Worm (Caenorhabditis elegans) whole organism, late embryonic: ENCODE measurements around the gene ZK637.12.

Experiments used
- K02D7.2 ChIP-seq: sonication (generic microtip); optimal IDR thresholded peaks from 2 replicates; lab custom pipeline; 2017; ENCODE audit warnings: mild to moderate bottlenecking, missing genetic modification characterization, missing compliant biosample characterization
- T23F11.4 ChIP-seq: fragments of 200-800 bp; sonication (Bioruptor generic); optimal IDR thresholded peaks from 2 replicates; lab custom pipeline; 2018; ENCODE audit warnings: mild to moderate bottlenecking, missing genetic modification characterization, missing compliant biosample characterization
- ceh-22 ChIP-seq: sonication (generic microtip); optimal IDR thresholded peaks from 2 replicates; lab custom pipeline; 2017; ENCODE audit warnings: missing biosample characterization, missing genetic modification characterization
- ceh-31 ChIP-seq: sonication (generic microtip); optimal IDR thresholded peaks from 2 replicates; lab custom pipeline; 2016; ENCODE audit warnings: missing genetic modification characterization, missing compliant biosample characterization
- ceh-34 ChIP-seq: sonication (generic microtip); optimal IDR thresholded peaks from 2 replicates; lab custom pipeline; 2016; ENCODE audit warnings: mild to moderate bottlenecking, missing genetic modification characterization, missing compliant biosample characterization
- eyg-1 ChIP-seq: sonication (generic microtip); optimal IDR thresholded peaks from 2 replicates; lab custom pipeline; 2016; ENCODE audit warnings: missing genotype, missing genetic modification characterization, missing compliant biosample characterization
- fkh-6 ChIP-seq: sonication (generic microtip); optimal IDR thresholded peaks from 2 replicates; lab custom pipeline; 2016; ENCODE audit warnings: missing genetic modification characterization, missing compliant biosample characterization
- lin-11 ChIP-seq: fragments of 200-800 bp; sonication (Bioruptor generic); optimal IDR thresholded peaks from 2 replicates; lab custom pipeline; 2018; ENCODE audit warnings: mild to moderate bottlenecking, missing genetic modification characterization, missing compliant biosample characterization
- madf-2 ChIP-seq: sonication (generic microtip); optimal IDR thresholded peaks from 2 replicates; lab custom pipeline; 2017; ENCODE audit warnings: missing genetic modification characterization, missing compliant biosample characterization
- mec-3 ChIP-seq: sonication (generic microtip); optimal IDR thresholded peaks from 2 replicates; lab custom pipeline; 2016; ENCODE audit warnings: borderline replicate concordance, missing genetic modification characterization, missing compliant biosample characterization
- npax-4 ChIP-seq: sonication (generic microtip); optimal IDR thresholded peaks from 2 replicates; lab custom pipeline; 2016; ENCODE audit warnings: missing genetic modification characterization, missing compliant biosample characterization
- pat-9 ChIP-seq: fragments of 200-800 bp; sonication (Bioruptor generic); optimal IDR thresholded peaks from 2 replicates; lab custom pipeline; 2018; ENCODE audit warnings: mild to moderate bottlenecking, missing genetic modification characterization, moderate library complexity, missing compliant biosample characterization
- rnt-1 ChIP-seq: sonication (generic microtip); optimal IDR thresholded peaks from 2 replicates; lab custom pipeline; 2016; ENCODE audit warnings: missing genetic modification characterization, missing compliant biosample characterization
- unc-3 ChIP-seq, 2 experiments: fragments of 200-800 bp in 1 of 2; sonication (Bioruptor generic) in 1 of 2; sonication (generic microtip) in 1 of 2; conservative IDR thresholded peaks in 1 of 2; optimal IDR thresholded peaks in 1 of 2; 2 replicates each; pipeline versions ENCODE4 v1.3.6 to Lab custom; 2016 to 2022; ENCODE audit warnings: missing compliant biosample characterization in 2 of 2, missing genetic modification characterization in 2 of 2, missing genetic modification reagents in 1 of 2
- zip-5 ChIP-seq: sonication (generic microtip); optimal IDR thresholded peaks from 2 replicates; lab custom pipeline; 2016; ENCODE audit warnings: missing genetic modification characterization, missing compliant biosample characterization

ZK637.12 gene

ce11 chrIII:8974835-8975234 is 50.8 kb downstream of the ZK637.12 start:
- TF ChIP-seq pat-9 (tag; lab: Kevin White, UChicago) (no peak), ceh-31 (no peak), unc-3 (GFP tag; conservative IDR thresholded peaks at IDR 0.05; lab: Robert Waterston, UW) (no peak), unc-3 (tag; optimal IDR thresholded peaks at IDR 0.05; lab: Kevin White, UChicago) (no peak), fkh-6 (tag; lab: Kevin White, UChicago) (no peak), K02D7.2 (tag; lab: Kevin White, UChicago) (no peak), eyg-1 (no peak), lin-11 (tag; lab: Kevin White, UChicago) (no peak), zip-5 (tag; lab: Kevin White, UChicago) (no peak), T23F11.4 (GFP tag; lab: Kevin White, UChicago) (no peak), rnt-1 (tag; lab: Kevin White, UChicago) (no peak), ceh-22 (tag; lab: Kevin White, UChicago) (no peak), npax-4 (tag; lab: Kevin White, UChicago) (no peak), madf-2 (tag; lab: Kevin White, UChicago) (no peak), mec-3 (tag; lab: Kevin White, UChicago) (no peak), ceh-34 (no peak)
